Worm (Caenorhabditis elegans): ENCODE data around the gene ZK669.2.

The ZK669.2 gene

ce11 chrII:7945168-7945567 lies 7.2 kb upstream of the ZK669.2 start, which contains the start of gene dbt-1:
dbt-1 (minus strand) TSS chrII:7945206.
- TF ChIP-seq F13C5.2 (tag; optimal IDR thresholded peaks at IDR 0.05) = peak; percentile 3
- no peak for TF ChIP-seq ets-7 (tag; optimal IDR thresholded peaks at IDR 0.05)

ce11 chrII:7944333-7944744 lies 6.4 kb upstream of the ZK669.2 start:
- TF ChIP-seq ets-7 (tag; optimal IDR thresholded peaks at IDR 0.05) = no peak

DNA sequence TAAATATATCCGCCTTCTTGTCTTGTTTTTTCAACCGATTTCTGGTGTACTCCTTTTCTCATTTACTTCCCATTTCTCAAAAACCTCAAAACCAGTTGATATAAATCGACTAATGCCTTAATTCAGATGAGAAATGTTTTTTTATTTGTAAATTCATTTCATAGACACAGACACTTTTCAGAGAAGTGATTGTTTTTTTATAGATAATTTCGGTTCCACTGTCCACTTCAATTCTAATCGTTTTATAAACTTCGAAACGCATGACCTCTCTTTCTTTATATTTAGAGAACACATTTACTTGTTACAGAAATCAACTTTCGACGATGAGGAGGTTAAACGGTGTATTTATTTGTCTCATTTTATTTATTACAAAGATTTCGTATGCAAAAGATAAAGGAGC lies 2.9 kb upstream of the ZK669.2 start, which contains the start of gene ZK669.3:
ZK669.3 (plus strand) TSS at position 301 of the 400 bp plus-strand sequence.
- TF ChIP-seq flt-1 (GFP tag; IDR thresholded peaks at IDR 0.05) = no peak
- TF ChIP-seq F13C5.2 (tag; optimal IDR thresholded peaks at IDR 0.05) = no peak
- no peak for TF ChIP-seq hmbx-1 (tag; optimal IDR thresholded peaks at IDR 0.05)
- no peak for TF ChIP-seq tbx-11 (GFP tag; IDR thresholded peaks at IDR 0.05)
- no peak for TF ChIP-seq tra-4 (tag; optimal IDR thresholded peaks at IDR 0.05)
- no peak for TF ChIP-seq ets-7 (tag; optimal IDR thresholded peaks at IDR 0.05)
- TF ChIP-seq tbx-37 (GFP tag; conservative IDR thresholded peaks at IDR 0.05) = no peak
- TF ChIP-seq pes-1 (GFP tag; IDR thresholded peaks at IDR 0.05) = no peak
- no peak for TF ChIP-seq ceh-36 (tag; optimal IDR thresholded peaks at IDR 0.05)

DNA sequence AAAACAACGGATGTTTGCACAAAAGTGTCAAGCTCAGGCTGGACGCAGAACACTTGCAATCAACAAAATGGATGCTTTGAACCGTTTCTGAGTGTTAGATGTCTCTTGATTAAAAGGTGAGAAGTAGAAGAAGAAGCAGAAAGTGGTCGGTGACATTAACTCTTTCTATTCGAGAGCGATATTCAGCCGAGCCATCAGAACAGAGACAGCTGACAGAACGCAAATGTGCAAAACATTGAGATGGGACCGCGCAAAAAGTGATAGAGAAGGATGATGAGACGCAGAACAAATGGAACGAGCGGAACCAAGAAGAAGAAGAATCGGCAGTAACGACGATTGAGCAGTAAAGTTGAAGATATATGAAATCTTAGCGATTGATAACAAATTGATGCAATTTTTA lies 2.4 kb downstream of the ZK669.2 start:
- TF ChIP-seq sea-1 (GFP tag; conservative IDR thresholded peaks at IDR 0.05) (no peak), B0310.2 (tag; optimal IDR thresholded peaks at IDR 0.05) (no peak), tbx-37 (GFP tag; conservative IDR thresholded peaks at IDR 0.05) (no peak), ets-7 (tag; optimal IDR thresholded peaks at IDR 0.05) (no peak), hmbx-1 (tag; optimal IDR thresholded peaks at IDR 0.05) (no peak), scrt-1 (GFP tag; IDR thresholded peaks at IDR 0.05) (no peak), tra-4 (tag; optimal IDR thresholded peaks at IDR 0.05) (no peak), F13C5.2 (tag; optimal IDR thresholded peaks at IDR 0.05) (no peak), ceh-13 (GFP tag; optimal IDR thresholded peaks at IDR 0.05) (no peak), hnd-1 (tag; optimal IDR thresholded peaks at IDR 0.05) (no peak), hmg-4 (GFP tag; optimal IDR thresholded peaks at IDR 0.05) (no peak), pes-1 (GFP tag; IDR thresholded peaks at IDR 0.05) (no peak), ceh-36 (tag; optimal IDR thresholded peaks at IDR 0.05) (no peak), ama-1 (optimal IDR thresholded peaks at IDR 0.05) (no peak), aly-1 (tag; optimal IDR thresholded peaks at IDR 0.05) (no peak), tbx-11 (GFP tag; IDR thresholded peaks at IDR 0.05) (no peak), flt-1 (GFP tag; IDR thresholded peaks at IDR 0.05) (no peak)

- TF ChIP-seq ets-7 (tag; optimal IDR thresholded peaks at IDR 0.05) = no peak
Measured at ce11 chrII:7930671-7931070, 7.3 kb downstream of the ZK669.2 start.

ce11 chrII:7928600-7928999 lies 9.4 kb downstream of the ZK669.2 start, which contains the start of gene spv-1:
spv-1 (minus strand) TSS chrII:7928700.
- TF ChIP-seq tra-4 (tag; optimal IDR thresholded peaks at IDR 0.05) (no peak), tbx-11 (GFP tag; IDR thresholded peaks at IDR 0.05) (no peak), pes-1 (GFP tag; IDR thresholded peaks at IDR 0.05) (no peak)

DNA sequence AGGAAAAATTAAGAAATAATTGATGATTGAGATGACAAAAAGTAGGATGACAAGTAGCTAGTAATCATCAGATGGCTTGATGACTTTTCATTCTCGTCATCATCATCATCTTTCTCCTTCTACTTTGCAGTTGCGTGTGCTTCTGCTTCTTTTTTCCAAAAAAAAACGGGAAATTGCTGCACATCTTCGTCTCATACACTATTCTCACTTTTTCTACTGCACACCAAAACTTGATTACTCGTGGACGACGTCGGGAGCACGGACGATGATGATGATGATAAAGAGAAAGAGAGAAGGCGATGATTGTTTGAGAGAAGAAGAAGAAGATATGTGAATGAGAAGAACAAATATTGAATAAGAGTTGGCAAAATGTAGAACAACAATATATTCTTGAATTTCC lies 16.8 kb downstream of the ZK669.2 start:
- TF ChIP-seq B0310.2 (tag; optimal IDR thresholded peaks at IDR 0.05) = no peak
- no peak for TF ChIP-seq F13C5.2 (tag; optimal IDR thresholded peaks at IDR 0.05)
- TF ChIP-seq sea-1 (GFP tag; conservative IDR thresholded peaks at IDR 0.05) = no peak
- no peak for TF ChIP-seq hmg-4 (GFP tag; optimal IDR thresholded peaks at IDR 0.05)
- TF ChIP-seq pes-1 (GFP tag; IDR thresholded peaks at IDR 0.05) = no peak
- no peak for TF ChIP-seq hnd-1 (tag; optimal IDR thresholded peaks at IDR 0.05)
- no peak for TF ChIP-seq ceh-36 (tag; optimal IDR thresholded peaks at IDR 0.05)
- TF ChIP-seq ceh-13 (GFP tag; optimal IDR thresholded peaks at IDR 0.05) = no peak

- no peak for TF ChIP-seq sea-1 (GFP tag; conservative IDR thresholded peaks at IDR 0.05)
- TF ChIP-seq aly-1 (tag; optimal IDR thresholded peaks at IDR 0.05) = no peak
Measured at ce11 chrII:7920178-7920577, 17.8 kb downstream of the ZK669.2 start.

DNA sequence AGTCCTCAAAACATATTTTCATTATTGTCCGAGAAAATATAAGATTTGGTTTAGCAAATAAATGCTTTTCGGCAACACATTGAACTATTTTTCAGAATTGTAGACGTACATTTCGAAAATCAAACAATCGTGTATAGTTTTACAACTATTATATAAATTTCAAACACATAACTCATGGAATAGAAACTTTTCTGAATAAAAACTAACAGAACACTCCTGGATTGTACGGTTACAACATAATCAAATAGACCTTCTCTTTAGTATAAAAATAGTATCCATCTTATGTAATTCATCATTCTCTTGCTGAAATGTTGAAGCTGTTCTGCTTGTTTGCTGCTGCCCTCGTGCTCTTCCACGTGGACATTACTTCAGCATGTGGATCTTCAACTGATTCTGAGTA lies 27.0 kb downstream of the ZK669.2 start, which contains the start of gene ZK675.4:
ZK675.4 (plus strand) TSS at position 301 of the 400 bp plus-strand sequence.
- TF ChIP-seq ama-1 (optimal IDR thresholded peaks at IDR 0.05) = no peak
- TF ChIP-seq pes-1 (GFP tag; IDR thresholded peaks at IDR 0.05) = no peak
- no peak for TF ChIP-seq hnd-1 (tag; optimal IDR thresholded peaks at IDR 0.05)
- TF ChIP-seq ceh-36 (tag; optimal IDR thresholded peaks at IDR 0.05) = no peak
- TF ChIP-seq hmg-4 (GFP tag; optimal IDR thresholded peaks at IDR 0.05) = no peak
- TF ChIP-seq ceh-13 (GFP tag; optimal IDR thresholded peaks at IDR 0.05) = no peak
- TF ChIP-seq hmbx-1 (tag; optimal IDR thresholded peaks at IDR 0.05) = no peak
- no peak for TF ChIP-seq sea-1 (GFP tag; conservative IDR thresholded peaks at IDR 0.05)
- no peak for TF ChIP-seq tbx-11 (GFP tag; IDR thresholded peaks at IDR 0.05)
- no peak for TF ChIP-seq tbx-37 (GFP tag; conservative IDR thresholded peaks at IDR 0.05)
- TF ChIP-seq ets-7 (tag; optimal IDR thresholded peaks at IDR 0.05) = no peak
- TF ChIP-seq flt-1 (GFP tag; IDR thresholded peaks at IDR 0.05) = no peak
- TF ChIP-seq B0310.2 (tag; optimal IDR thresholded peaks at IDR 0.05) = no peak

ce11 chrII:7907539-7907997 lies 30.4 kb downstream of the ZK669.2 start, which contains the start of gene best-23:
best-23 (minus strand) TSS chrII:7907589.
- TF ChIP-seq ceh-13 (GFP tag; optimal IDR thresholded peaks at IDR 0.05) = no peak
- no peak for TF ChIP-seq pes-1 (GFP tag; IDR thresholded peaks at IDR 0.05)
- TF ChIP-seq tra-4 (tag; optimal IDR thresholded peaks at IDR 0.05) = no peak
- no peak for TF ChIP-seq tbx-37 (GFP tag; conservative IDR thresholded peaks at IDR 0.05)
- no peak for TF ChIP-seq hmbx-1 (tag; optimal IDR thresholded peaks at IDR 0.05)
- TF ChIP-seq scrt-1 (GFP tag; IDR thresholded peaks at IDR 0.05) = no peak
- no peak for TF ChIP-seq aly-1 (tag; optimal IDR thresholded peaks at IDR 0.05)
- no peak for TF ChIP-seq hnd-1 (tag; optimal IDR thresholded peaks at IDR 0.05)
- TF ChIP-seq B0310.2 (tag; optimal IDR thresholded peaks at IDR 0.05) = no peak
- TF ChIP-seq ets-7 (tag; optimal IDR thresholded peaks at IDR 0.05) = no peak
- no peak for TF ChIP-seq tbx-11 (GFP tag; IDR thresholded peaks at IDR 0.05)
- no peak for TF ChIP-seq sea-1 (GFP tag; conservative IDR thresholded peaks at IDR 0.05)
- no peak for TF ChIP-seq F13C5.2 (tag; optimal IDR thresholded peaks at IDR 0.05)
- TF ChIP-seq ama-1 (optimal IDR thresholded peaks at IDR 0.05) = no peak
- no peak for TF ChIP-seq hmg-4 (GFP tag; optimal IDR thresholded peaks at IDR 0.05)
- TF ChIP-seq flt-1 (GFP tag; IDR thresholded peaks at IDR 0.05) = no peak
- TF ChIP-seq ceh-36 (tag; optimal IDR thresholded peaks at IDR 0.05) = no peak
